Worm (Caenorhabditis elegans): Measurements from ENCODE around the gene C08G9.2.

Gene C08G9.2

ce11 chrIV:7620450-7620849, 52.3 kb downstream of the C08G9.2 start:
- no peak for TF ChIP-seq rcor-1 (GFP tag; IDR thresholded peaks at IDR 0.05)
- no peak for TF ChIP-seq ztf-18 (tag; optimal IDR thresholded peaks at IDR 0.05)
- TF ChIP-seq F10E7.11 (tag; optimal IDR thresholded peaks at IDR 0.05): no peak
- TF ChIP-seq snpc-1.3 (tag; optimal IDR thresholded peaks at IDR 0.05; ENCODE audit: insufficient read depth): no peak
- no peak for TF ChIP-seq hrde-1 (tag; optimal IDR thresholded peaks at IDR 0.05; ENCODE audit: borderline replicate concordance)
- TF ChIP-seq F55B11.4 (tag; optimal IDR thresholded peaks at IDR 0.05; ENCODE audit: borderline replicate concordance, insufficient read depth): no peak
- TF ChIP-seq F33H1.4 (GFP tag; IDR thresholded peaks at IDR 0.05): no peak
- TF ChIP-seq B0019.2 (GFP tag; conservative IDR thresholded peaks at IDR 0.05): no peak
- no peak for TF ChIP-seq nhr-90 (tag; optimal IDR thresholded peaks at IDR 0.05)
- TF ChIP-seq ceh-91 (GFP tag; IDR thresholded peaks at IDR 0.05): no peak
- no peak for TF ChIP-seq B0035.1 (tag; optimal IDR thresholded peaks at IDR 0.05)
- no peak for TF ChIP-seq nhr-27 (tag; optimal IDR thresholded peaks at IDR 0.05)
- TF ChIP-seq ceh-58 (GFP tag; IDR thresholded peaks at IDR 0.05): no peak
- no peak for TF ChIP-seq ceh-27 (GFP tag; optimal IDR thresholded peaks at IDR 0.05)

ce11 chrIV:7619261-7619660, 53.5 kb downstream of the C08G9.2 start:
- TF ChIP-seq F52B5.7 (tag; optimal IDR thresholded peaks at IDR 0.05) (no peak), egl-18 (GFP tag; IDR thresholded peaks at IDR 0.05) (no peak), aptf-2 (GFP tag; conservative IDR thresholded peaks at IDR 0.05) (no peak), mes-4 (tag; optimal IDR thresholded peaks at IDR 0.05) (no peak), lin-26 (GFP tag; IDR thresholded peaks at IDR 0.05) (no peak), mcd-1 (GFP tag; IDR thresholded peaks at IDR 0.05) (peak; percentile 33; the same call in 1 of the 2 replicates), K12H6.12 (tag; optimal IDR thresholded peaks at IDR 0.05) (peak; percentile 3), lin-40 (tag; optimal IDR thresholded peaks at IDR 0.05) (no peak), hmg-1.2 (GFP tag; IDR thresholded peaks at IDR 0.05) (peak; percentile 35; the same call in 1 of the 2 replicates), ztf-26 (tag; optimal IDR thresholded peaks at IDR 0.05) (no peak), K11D2.4 (GFP tag; IDR thresholded peaks at IDR 0.05) (0 out of 2 replicates have a peak, but pooled peaks have one; percentile 13), egrh-3 (GFP tag; IDR thresholded peaks at IDR 0.05) (peak; percentile 76; the same call in 1 of the 2 replicates), F33H1.4 (GFP tag; IDR thresholded peaks at IDR 0.05) (no peak), ceh-27 (GFP tag; optimal IDR thresholded peaks at IDR 0.05) (peak; percentile 24), zfh-2 (GFP tag; conservative IDR thresholded peaks at IDR 0.05) (peak; percentile 95)
